Worm (Caenorhabditis elegans): ENCODE results near the gene kvs-2.

kvs-2 gene

ce11 chrV:10597234-10597633 is 38.6 kb upstream of the kvs-2 start, which contains the start of gene T21C9.13:
Gene T21C9.13 (plus strand): TSS chrV:10597266.
- TF ChIP-seq nhr-67 (tag; optimal IDR thresholded peaks at IDR 0.05) (no peak), snpc-4 (tag; optimal IDR thresholded peaks at IDR 0.05) (no peak)

ce11 chrV:10598670-10599154 is 37.1 kb upstream of the kvs-2 start, which contains the start of gene scpl-4:
Gene scpl-4 (plus strand): TSS chrV:10599104.
- no peak for TF ChIP-seq nhr-43 (tag; optimal IDR thresholded peaks at IDR 0.05; ENCODE audit: poor library complexity, severe bottlenecking)
- no peak for TF ChIP-seq elt-2 (tag; optimal IDR thresholded peaks at IDR 0.05)
- no peak for TF ChIP-seq jun-1 (tag; optimal IDR thresholded peaks at IDR 0.05)
- no peak for TF ChIP-seq nhr-67 (tag; optimal IDR thresholded peaks at IDR 0.05)
- no peak for TF ChIP-seq nfya-1 (tag; optimal IDR thresholded peaks at IDR 0.05; ENCODE audit: insufficient read depth)
- TF ChIP-seq mdl-1 (tag; optimal IDR thresholded peaks at IDR 0.05) = no peak
- TF ChIP-seq unc-39 (tag; optimal IDR thresholded peaks at IDR 0.05) = no peak
- no peak for TF ChIP-seq ztf-4 (tag; optimal IDR thresholded peaks at IDR 0.05)
- no peak for TF ChIP-seq fkh-2 (tag; optimal IDR thresholded peaks at IDR 0.05)
- TF ChIP-seq tbx-2 (tag; optimal IDR thresholded peaks at IDR 0.05) = no peak
- no peak for TF ChIP-seq hmg-11 (tag; optimal IDR thresholded peaks at IDR 0.05)
- TF ChIP-seq pha-4 (tag; optimal IDR thresholded peaks at IDR 0.05) = no peak
- TF ChIP-seq skn-1 (tag; optimal IDR thresholded peaks at IDR 0.05) = no peak
- TF ChIP-seq lsy-12 (tag; optimal IDR thresholded peaks at IDR 0.05) = no peak
- no peak for TF ChIP-seq zag-1 (tag; optimal IDR thresholded peaks at IDR 0.05)
- no peak for TF ChIP-seq nhr-12 (tag; optimal IDR thresholded peaks at IDR 0.05)

- TF ChIP-seq nhr-23 (tag; optimal IDR thresholded peaks at IDR 0.05) (peak; percentile 57), eor-1 (tag; optimal IDR thresholded peaks at IDR 0.05) (no peak), pha-4 (tag; optimal IDR thresholded peaks at IDR 0.05) (peak; percentile 35)
Observed at ce11 chrV:10602051-10602937, 33.5 kb upstream of the kvs-2 start, which contains the start of gene H27A22.1. Gene H27A22.1 (plus strand): TSS chrV:10602555.

ce11 chrV:10615496-10615895 is 20.3 kb upstream of the kvs-2 start, which contains the start of gene H09F14.1:
Gene H09F14.1 (minus strand): TSS chrV:10615596.
- TF ChIP-seq snpc-4 (tag; optimal IDR thresholded peaks at IDR 0.05) (no peak), lsy-12 (tag; optimal IDR thresholded peaks at IDR 0.05) (no peak), unc-62 (GFP tag; optimal IDR thresholded peaks at IDR 0.05) (no peak), nhr-25 (tag; optimal IDR thresholded peaks at IDR 0.05) (no peak), pha-4 (tag; optimal IDR thresholded peaks at IDR 0.05) (no peak), ZK546.5 (tag; optimal IDR thresholded peaks at IDR 0.05) (no peak), egl-27 (tag; optimal IDR thresholded peaks at IDR 0.05) (no peak), ceh-82 (tag; optimal IDR thresholded peaks at IDR 0.05) (no peak), nhr-23 (tag; optimal IDR thresholded peaks at IDR 0.05) (no peak), mml-1 (tag; optimal IDR thresholded peaks at IDR 0.05) (no peak), aly-2 (tag; optimal IDR thresholded peaks at IDR 0.05) (no peak), ztf-4 (tag; optimal IDR thresholded peaks at IDR 0.05) (no peak), nhr-43 (tag; optimal IDR thresholded peaks at IDR 0.05; ENCODE audit: poor library complexity, severe bottlenecking) (no peak), nfya-1 (tag; optimal IDR thresholded peaks at IDR 0.05; ENCODE audit: insufficient read depth) (no peak), mdl-1 (tag; optimal IDR thresholded peaks at IDR 0.05) (no peak)

ce11 chrV:10630497-10630896 is 5.3 kb upstream of the kvs-2 start:
- no peak for TF ChIP-seq nhr-28 (tag; optimal IDR thresholded peaks at IDR 0.05)
- no peak for TF ChIP-seq nhr-23 (tag; optimal IDR thresholded peaks at IDR 0.05)
- no peak for TF ChIP-seq unc-62 (GFP tag; optimal IDR thresholded peaks at IDR 0.05)
- no peak for TF ChIP-seq mml-1 (tag; optimal IDR thresholded peaks at IDR 0.05)
- no peak for TF ChIP-seq skn-1 (tag; optimal IDR thresholded peaks at IDR 0.05)
- TF ChIP-seq egl-5 (tag; optimal IDR thresholded peaks at IDR 0.05) = no peak
- TF ChIP-seq lin-15B (tag; optimal IDR thresholded peaks at IDR 0.05) = no peak
- no peak for TF ChIP-seq hmg-11 (tag; optimal IDR thresholded peaks at IDR 0.05)
- no peak for TF ChIP-seq jun-1 (tag; optimal IDR thresholded peaks at IDR 0.05)
- TF ChIP-seq ceh-28 (tag; optimal IDR thresholded peaks at IDR 0.05) = no peak
- TF ChIP-seq aly-2 (tag; optimal IDR thresholded peaks at IDR 0.05) = no peak
- TF ChIP-seq ztf-11 (tag; optimal IDR thresholded peaks at IDR 0.05) = no peak
- TF ChIP-seq nhr-43 (tag; optimal IDR thresholded peaks at IDR 0.05; ENCODE audit: poor library complexity, severe bottlenecking) = no peak
- no peak for TF ChIP-seq egl-27 (tag; optimal IDR thresholded peaks at IDR 0.05)

All from whole organism, L3 larva.